Worm (Caenorhabditis elegans): Measurements from ENCODE around the gene sdz-19.
A peak's percentile ranks its signal among the peaks of the same experiment; 100 is the strongest.

The sdz-19 gene

ce11 chrX:12480447-12480998 lies 22.6 kb downstream of the sdz-19 start, which contains the start of gene atf-6 (continued):
- TF ChIP-seq dmd-4 (tag; optimal IDR thresholded peaks at IDR 0.05; ENCODE audit: borderline replicate concordance): no peak
- peak; percentile 31 for TF ChIP-seq ets-4 (tag; optimal IDR thresholded peaks at IDR 0.05)
- peak; percentile 56 for TF ChIP-seq ztf-16 (tag; optimal IDR thresholded peaks at IDR 0.05)
- TF ChIP-seq elt-4 (tag; optimal IDR thresholded peaks at IDR 0.05): no peak
- peak; percentile 69 for TF ChIP-seq ceh-19 (GFP tag; optimal IDR thresholded peaks at IDR 0.05)
- peak; percentile 45 for TF ChIP-seq hlh-6 (tag; optimal IDR thresholded peaks at IDR 0.05)
- no peak for TF ChIP-seq hlh-15 (tag; optimal IDR thresholded peaks at IDR 0.05)
- TF ChIP-seq pros-1 (tag; optimal IDR thresholded peaks at IDR 0.05): peak; percentile 87
- peak; percentile 79 for TF ChIP-seq tbx-2 (tag; optimal IDR thresholded peaks at IDR 0.05)
- no peak for TF ChIP-seq fkh-6 (tag; optimal IDR thresholded peaks at IDR 0.05)
- peak; percentile 44 for TF ChIP-seq hlh-30 (tag; optimal IDR thresholded peaks at IDR 0.05; ENCODE audit: insufficient read depth)
- peak; percentile 90 for TF ChIP-seq ceh-31 (tag; optimal IDR thresholded peaks at IDR 0.05)
- no peak for TF ChIP-seq pag-3 (tag; optimal IDR thresholded peaks at IDR 0.05; ENCODE audit: borderline replicate concordance)
- no peak for TF ChIP-seq fkh-10 (GFP tag; optimal IDR thresholded peaks at IDR 0.05)
- TF ChIP-seq nfya-1 (tag; optimal IDR thresholded peaks at IDR 0.05): peak; percentile 74
- TF ChIP-seq F13H6.1 (tag; optimal IDR thresholded peaks at IDR 0.05): peak; percentile 9

- TF ChIP-seq unc-42 (tag; optimal IDR thresholded peaks at IDR 0.05) (peak; percentile 91), lim-6 (tag; optimal IDR thresholded peaks at IDR 0.05) (no peak)
These were observed 24.1 kb downstream of the sdz-19 start for ce11 chrX:12479027-12479426.

ce11 chrX:12478465-12478864 lies 24.7 kb downstream of the sdz-19 start:
- TF ChIP-seq ceh-30 (tag; optimal IDR thresholded peaks at IDR 0.05): no peak
- TF ChIP-seq ama-1 (optimal IDR thresholded peaks at IDR 0.05): no peak
- no peak for TF ChIP-seq pros-1 (tag; optimal IDR thresholded peaks at IDR 0.05)
- no peak for TF ChIP-seq fax-1 (tag; optimal IDR thresholded peaks at IDR 0.05)
- TF ChIP-seq elt-2 (tag; optimal IDR thresholded peaks at IDR 0.05): no peak
- no peak for TF ChIP-seq eyg-1 (tag; optimal IDR thresholded peaks at IDR 0.05)
- no peak for TF ChIP-seq unc-86 (tag; optimal IDR thresholded peaks at IDR 0.05)
- no peak for TF ChIP-seq sox-2 (GFP tag; IDR thresholded peaks at IDR 0.05)
- no peak for TF ChIP-seq ceh-18 (tag; optimal IDR thresholded peaks at IDR 0.05)
- TF ChIP-seq sox-4 (tag; optimal IDR thresholded peaks at IDR 0.05): no peak
- no peak for TF ChIP-seq ceh-14 (tag; optimal IDR thresholded peaks at IDR 0.05)
- no peak for TF ChIP-seq pax-1 (tag; optimal IDR thresholded peaks at IDR 0.05)
- no peak for TF ChIP-seq T23F11.4 (GFP tag; optimal IDR thresholded peaks at IDR 0.05)
- TF ChIP-seq hlh-30 (tag; optimal IDR thresholded peaks at IDR 0.05; ENCODE audit: insufficient read depth): no peak
- TF ChIP-seq K09A11.1 (tag; optimal IDR thresholded peaks at IDR 0.05; ENCODE audit: insufficient read depth): no peak

- TF ChIP-seq rnt-1 (tag; optimal IDR thresholded peaks at IDR 0.05): no peak
- TF ChIP-seq ceh-30 (tag; optimal IDR thresholded peaks at IDR 0.05): no peak
These were observed 25.8 kb downstream of the sdz-19 start, which contains the start of gene F45E6.1 for ce11 chrX:12477341-12477740. TSS of gene F45E6.1 (minus strand) at chrX:12477441.

- no peak for TF ChIP-seq hlh-30 (tag; optimal IDR thresholded peaks at IDR 0.05; ENCODE audit: insufficient read depth)
- no peak for TF ChIP-seq nhr-232 (tag; optimal IDR thresholded peaks at IDR 0.05)
- TF ChIP-seq pqm-1 (tag; optimal IDR thresholded peaks at IDR 0.05): no peak
These were observed 26.7 kb downstream of the sdz-19 start for ce11 chrX:12476412-12476811.

- TF ChIP-seq pqm-1 (tag; optimal IDR thresholded peaks at IDR 0.05): no peak
- no peak for TF ChIP-seq elt-4 (tag; optimal IDR thresholded peaks at IDR 0.05)
- TF ChIP-seq ceh-6 (GFP tag; optimal IDR thresholded peaks at IDR 0.05): no peak
- no peak for TF ChIP-seq elt-2 (tag; optimal IDR thresholded peaks at IDR 0.05)
- TF ChIP-seq K09A11.1 (tag; optimal IDR thresholded peaks at IDR 0.05; ENCODE audit: insufficient read depth): no peak
- no peak for TF ChIP-seq sox-2 (GFP tag; IDR thresholded peaks at IDR 0.05)
- no peak for TF ChIP-seq tbx-2 (tag; optimal IDR thresholded peaks at IDR 0.05)
- TF ChIP-seq unc-3 (GFP tag; conservative IDR thresholded peaks at IDR 0.05): no peak
- TF ChIP-seq unc-3 (tag; optimal IDR thresholded peaks at IDR 0.05): no peak
- TF ChIP-seq sdc-2 (tag; optimal IDR thresholded peaks at IDR 0.05): no peak
- no peak for TF ChIP-seq eyg-1 (tag; optimal IDR thresholded peaks at IDR 0.05)
- no peak for TF ChIP-seq ceh-34 (tag; optimal IDR thresholded peaks at IDR 0.05)
- TF ChIP-seq C08G9.2 (tag; optimal IDR thresholded peaks at IDR 0.05): no peak
- TF ChIP-seq ceh-48 (tag; optimal IDR thresholded peaks at IDR 0.05): no peak
- TF ChIP-seq ceh-45 (GFP tag; IDR thresholded peaks at IDR 0.05): no peak
These were observed 30.9 kb downstream of the sdz-19 start for ce11 chrX:12472232-12472631.
